Worm (Caenorhabditis elegans): Measurements from ENCODE around the gene Y43C5A.2.

DNA sequence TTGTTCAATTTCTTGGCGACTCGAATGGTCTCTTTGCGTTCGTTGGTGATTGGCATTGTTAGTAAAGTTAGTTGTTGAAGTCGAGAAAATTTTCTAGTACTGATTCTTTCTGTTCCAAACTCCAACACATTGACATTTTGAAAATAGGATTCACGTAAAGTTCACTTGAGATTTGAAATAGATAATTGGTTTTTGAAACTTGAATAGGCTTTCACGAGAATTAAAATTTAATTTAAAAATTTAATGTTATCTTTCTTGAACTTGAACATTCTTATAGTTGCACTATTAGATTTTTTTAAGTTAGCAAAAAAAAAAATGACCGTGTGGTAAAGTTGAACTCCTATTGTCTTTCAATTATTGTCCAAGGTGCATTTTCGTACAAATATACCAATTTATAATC lies 24.3 kb downstream of the Y43C5A.2 start, which contains the start of gene R09E10.6:
- TF ChIP-seq W03F9.2 (tag; optimal IDR thresholded peaks at IDR 0.05): no peak
- no peak for TF ChIP-seq dao-5 (tag; optimal IDR thresholded peaks at IDR 0.05)
- TF ChIP-seq him-1 (tag; optimal IDR thresholded peaks at IDR 0.05): no peak

Data from whole organism, L4/young adult.